Worm (Caenorhabditis elegans): ENCODE measurements around the gene F59E11.5.

DNA sequence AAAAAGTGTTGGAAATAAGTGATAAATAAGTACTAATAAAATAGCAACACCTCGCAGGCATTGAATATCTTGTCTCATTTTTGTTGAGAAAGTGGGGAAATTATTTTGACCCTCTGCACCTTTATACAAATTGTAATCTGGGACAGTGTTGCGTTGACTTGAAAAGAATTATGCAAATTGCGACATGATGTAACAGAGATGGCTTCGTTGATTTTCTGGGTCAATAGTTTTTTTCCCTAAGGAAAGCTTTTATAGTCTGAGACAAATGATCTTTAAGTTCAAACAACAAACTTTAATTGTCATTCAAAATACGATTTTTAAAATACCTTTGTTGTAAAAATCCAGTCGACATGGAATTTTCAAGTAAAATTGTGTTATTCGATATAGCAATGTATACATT is 29.8 kb downstream of the F59E11.5 start, which contains the start of gene bus-1:
- TF ChIP-seq ama-1 (optimal IDR thresholded peaks at IDR 0.05) (no peak), ceh-13 (GFP tag; optimal IDR thresholded peaks at IDR 0.05) (no peak)
